Fruit fly (Drosophila melanogaster): ENCODE data around the gene CG8516.

Gene CG8516

dm6 chr3R:9791177-9791806, 1.8 kb upstream of the CG8516 start, which contains the start of the genes CG12945 and CG8507 (continued):
- TF ChIP-seq ey (GFP tag; optimal IDR thresholded peaks at IDR 0.05) (peak; percentile 46), Dif (GFP tag; optimal IDR thresholded peaks at IDR 0.05; ENCODE audit: partially characterized antibody) (no peak), rgr (GFP tag; optimal IDR thresholded peaks at IDR 0.05) (no peak), Hr83 (GFP tag; optimal IDR thresholded peaks at IDR 0.05; ENCODE audit: poor library complexity, severe bottlenecking) (no peak), woc (GFP tag; optimal IDR thresholded peaks at IDR 0.05) (peak; percentile 91)

- TF ChIP-seq CG9705 (GFP tag; optimal IDR thresholded peaks at IDR 0.05), result peak; percentile 60
- TF ChIP-seq Hr78 (GFP tag; optimal IDR thresholded peaks at IDR 0.05), result no peak
- TF ChIP-seq HLH106 (tag; optimal IDR thresholded peaks at IDR 0.05), result peak; percentile 82
- TF ChIP-seq Myc (optimal IDR thresholded peaks at IDR 0.05), result peak; percentile 55
- TF ChIP-seq psq (GFP tag; optimal IDR thresholded peaks at IDR 0.05), result peak; percentile 38
- no peak for TF ChIP-seq Rel (GFP tag; optimal IDR thresholded peaks at IDR 0.05)
- TF ChIP-seq Rel (tag; optimal IDR thresholded peaks at IDR 0.05), result peak; percentile 64
- TF ChIP-seq woc (GFP tag; optimal IDR thresholded peaks at IDR 0.05), result peak; percentile 82
- no peak for TF ChIP-seq dl (GFP tag; optimal IDR thresholded peaks at IDR 0.05; ENCODE audit: insufficient read depth in 1 of 2, partially characterized antibody in 2 of 2)
- TF ChIP-seq Jra (GFP tag; optimal IDR thresholded peaks at IDR 0.05), result peak; percentile 24
- no peak for TF ChIP-seq dsf (GFP tag; optimal IDR thresholded peaks at IDR 0.05; ENCODE audit: borderline replicate concordance)
- TF ChIP-seq fru (GFP tag; optimal IDR thresholded peaks at IDR 0.05), result peak; percentile 55
- TF ChIP-seq ey (GFP tag; optimal IDR thresholded peaks at IDR 0.05), result peak; percentile 57
- TF ChIP-seq rgr (GFP tag; optimal IDR thresholded peaks at IDR 0.05), result peak; percentile 74
- peak; percentile 59 for TF ChIP-seq Sp1 (GFP tag; optimal IDR thresholded peaks at IDR 0.05)
- TF ChIP-seq brk (GFP tag; optimal IDR thresholded peaks at IDR 0.05), result no peak
- TF ChIP-seq h (GFP tag; optimal IDR thresholded peaks at IDR 0.05), result peak; percentile 69
- peak in 1 of 2 experiments; percentile 79 for TF ChIP-seq foxo (GFP tag; optimal IDR thresholded peaks at IDR 0.05)
- peak; percentile 54 for TF ChIP-seq OdsH (GFP tag; optimal IDR thresholded peaks at IDR 0.05)
- TF ChIP-seq sv (GFP tag; optimal IDR thresholded peaks at IDR 0.05), result peak; percentile 56
- no peak for TF ChIP-seq pan (optimal IDR thresholded peaks at IDR 0.05)
These were observed 7.7 kb downstream of the CG8516 start, which contains the start of the genes CG9467 and CG8526 for dm6 chr3R:9800644-9801330. Gene CG9467, minus strand, starts transcription at chr3R:9801026. Gene CG8526, plus strand, starts transcription at chr3R:9801280.

- peak; percentile 24 for TF ChIP-seq CG9705 (GFP tag; optimal IDR thresholded peaks at IDR 0.05)
- no peak for TF ChIP-seq Hnf4 (GFP tag; optimal IDR thresholded peaks at IDR 0.05)
- no peak for TF ChIP-seq fru (GFP tag; optimal IDR thresholded peaks at IDR 0.05)
- TF ChIP-seq tai (GFP tag; optimal IDR thresholded peaks at IDR 0.05), result no peak
- peak; percentile 6 for TF ChIP-seq sage (GFP tag; optimal IDR thresholded peaks at IDR 0.05)
- TF ChIP-seq OdsH (GFP tag; optimal IDR thresholded peaks at IDR 0.05), result peak; percentile 12
- peak; percentile 100 for TF ChIP-seq psq (GFP tag; optimal IDR thresholded peaks at IDR 0.05)
- no peak for TF ChIP-seq dl (GFP tag; optimal IDR thresholded peaks at IDR 0.05; ENCODE audit: insufficient read depth in 1 of 2, partially characterized antibody in 2 of 2)
- peak; percentile 10 for TF ChIP-seq HLH106 (tag; optimal IDR thresholded peaks at IDR 0.05)
- peak; percentile 78 for TF ChIP-seq Sp1 (GFP tag; optimal IDR thresholded peaks at IDR 0.05)
- TF ChIP-seq Mio (GFP tag; optimal IDR thresholded peaks at IDR 0.05), result no peak
- no peak for TF ChIP-seq Hr78 (GFP tag; optimal IDR thresholded peaks at IDR 0.05)
- TF ChIP-seq jim (GFP tag; optimal IDR thresholded peaks at IDR 0.05), result peak; percentile 98
- no peak for TF ChIP-seq Rel (GFP tag; optimal IDR thresholded peaks at IDR 0.05)
- TF ChIP-seq Rel (tag; optimal IDR thresholded peaks at IDR 0.05), result peak; percentile 95
- TF ChIP-seq rgr (GFP tag; optimal IDR thresholded peaks at IDR 0.05), result peak; percentile 46
These were observed 16.0 kb downstream of the CG8516 start, which contains the start of gene FBXO11 for dm6 chr3R:9808946-9809545. Gene FBXO11, minus strand, starts transcription at chr3R:9809368.

- no peak for TF ChIP-seq Hr83 (GFP tag; optimal IDR thresholded peaks at IDR 0.05; ENCODE audit: poor library complexity, severe bottlenecking)
- no peak for TF ChIP-seq ey (GFP tag; optimal IDR thresholded peaks at IDR 0.05)
- TF ChIP-seq Hnf4 (GFP tag; optimal IDR thresholded peaks at IDR 0.05), result no peak
- no peak for TF ChIP-seq jim (GFP tag; optimal IDR thresholded peaks at IDR 0.05)
- TF ChIP-seq CrebA (GFP tag; optimal IDR thresholded peaks at IDR 0.05; ENCODE audit: borderline replicate concordance), result no peak
- TF ChIP-seq CG9705 (GFP tag; optimal IDR thresholded peaks at IDR 0.05), result no peak
- no peak for TF ChIP-seq Rel (GFP tag; optimal IDR thresholded peaks at IDR 0.05)
- TF ChIP-seq Rel (tag; optimal IDR thresholded peaks at IDR 0.05), result no peak
- TF ChIP-seq woc (GFP tag; optimal IDR thresholded peaks at IDR 0.05), result no peak
These were observed 19.4 kb downstream of the CG8516 start, which contains the start of gene CG8534 for dm6 chr3R:9812447-9812846. Gene CG8534, plus strand, starts transcription at chr3R:9812747.

All from whole organism, wandering third instar larva.